Worm (Caenorhabditis elegans) whole organism, L4 larva: ENCODE results near the gene W04H10.5.

ENCODE experiments used
- egl-27 ChIP-seq: sonication (generic microtip); optimal IDR thresholded peaks from 3 replicates; lab custom pipeline; 2017; ENCODE audit warnings: missing biosample characterization, missing genetic modification reagents, missing genetic modification characterization
- mdl-1 ChIP-seq, 2 experiments: fragments of 150-350 bp in 1 of 2; sonication (generic microtip) in 1 of 2; optimal IDR thresholded peaks; 2 replicates each; lab custom pipeline; 2014 to 2017; ENCODE audit warnings: missing biosample characterization in 2 of 2, missing genetic modification characterization in 2 of 2
- nhr-237 ChIP-seq: sonication (generic microtip); optimal IDR thresholded peaks from 2 replicates; lab custom pipeline; 2017; ENCODE audit warnings: missing biosample characterization, missing genetic modification characterization
- nhr-48 ChIP-seq: sonication (generic microtip); optimal IDR thresholded peaks from 2 replicates; lab custom pipeline; 2016; ENCODE audit warnings: mild to moderate bottlenecking, missing genetic modification characterization, missing compliant biosample characterization
- snpc-4 ChIP-seq: fragments of 150-350 bp; optimal IDR thresholded peaks from 2 replicates; lab custom pipeline; 2014; ENCODE audit warnings: missing biosample characterization, missing genetic modification characterization
- unc-62 ChIP-seq, 3 experiments: fragments of 150-350 bp in 1 of 3; sonication (generic microtip); optimal IDR thresholded peaks in 2 of 3; peaks in 1 of 3; 1 replicate in 1 of 3; 2 replicates in 2 of 3; lab custom pipeline; 2014 to 2017; ENCODE audit warnings: missing biosample characterization in 3 of 3, missing genetic modification characterization in 3 of 3, missing genetic modification reagents in 3 of 3, missing genotype in 1 of 3

- TF ChIP-seq snpc-4: no peak
- TF ChIP-seq egl-27 (tag; lab: Kevin White, UChicago): no peak
- TF ChIP-seq unc-62 (GFP tag; optimal IDR thresholded peaks at IDR 0.05 in 1 of 2; lab: Kevin White, UChicago): no peak
- no peak for TF ChIP-seq unc-62 (tag; optimal IDR thresholded peaks at IDR 0.05; lab: Kevin White, UChicago)
- TF ChIP-seq nhr-48 (tag; lab: Kevin White, UChicago): no peak
- no peak for TF ChIP-seq nhr-237 (tag; lab: Kevin White, UChicago)
- peak in 1 of 2 experiments; percentile 79 for TF ChIP-seq mdl-1 (tag; optimal IDR thresholded peaks at IDR 0.05; lab: Kevin White, UChicago)
Measured at ce11 chrII:601305-601704, 4.8 kb upstream of the W04H10.5 start.
